Fruit fly (Drosophila melanogaster) whole organism, prepupa: ENCODE measurements around the gene ND-B16.6.
A peak's percentile ranks its signal among the peaks of the same experiment; 100 is the strongest.

Experiments
- Blimp-1 ChIP-seq: fragments of 200-800 bp; sonication (Bioruptor generic); optimal IDR thresholded peaks from 3 replicates; lab custom pipeline; 2017; ENCODE audit warnings: missing biosample characterization, missing genetic modification characterization, mild to moderate bottlenecking, moderate library complexity, missing genetic modification reagents
- CG10631 ChIP-seq: fragments of 200-800 bp; sonication (Bioruptor generic); optimal IDR thresholded peaks from 2 replicates; lab custom pipeline; 2016; ENCODE audit warnings: missing biosample characterization, missing genetic modification characterization
- CG11294 ChIP-seq: fragments of 200-800 bp; sonication (Bioruptor generic); IDR thresholded peaks from 2 replicates; pipeline ENCODE4 v1.3.6; 2022; ENCODE audit warnings: missing biosample characterization, missing genetic modification characterization
- CG11762 ChIP-seq: fragments of 200-800 bp; sonication (Bioruptor generic); optimal IDR thresholded peaks from 3 replicates; lab custom pipeline; 2016; ENCODE audit warnings: missing biosample characterization, missing genetic modification characterization; ENCODE audit not compliant: insufficient read depth
- CG15336 ChIP-seq: fragments of 200-800 bp; sonication (Bioruptor generic); IDR thresholded peaks from 2 replicates; pipeline ENCODE4 v1.3.6; 2022; ENCODE audit warnings: missing biosample characterization, missing genetic modification characterization
- CG1621 ChIP-seq: fragments of 200-800 bp; sonication (Bioruptor generic); optimal IDR thresholded peaks from 3 replicates; lab custom pipeline; 2018; ENCODE audit warnings: missing biosample characterization, mild to moderate bottlenecking, missing genetic modification characterization
- CG16779 ChIP-seq: fragments of 200-800 bp; sonication (Bioruptor generic); optimal IDR thresholded peaks from 3 replicates; lab custom pipeline; 2017; ENCODE audit warnings: missing biosample characterization, mild to moderate bottlenecking, missing genetic modification characterization
- CG3032 ChIP-seq: fragments of 200-800 bp; optimal IDR thresholded peaks from 2 replicates; lab custom pipeline; 2019; ENCODE audit warnings: missing biosample characterization, mild to moderate bottlenecking, missing genetic modification characterization, moderate library complexity
- CG31627 ChIP-seq: fragments of 200-800 bp; sonication (Bioruptor generic); optimal IDR thresholded peaks from 3 replicates; lab custom pipeline; 2016; ENCODE audit warnings: missing biosample characterization, missing genetic modification characterization
- CG32006 ChIP-seq: fragments of 200-800 bp; sonication (Bioruptor generic); optimal IDR thresholded peaks from 3 replicates; lab custom pipeline; 2017; ENCODE audit warnings: missing biosample characterization, mild to moderate bottlenecking, missing genetic modification characterization
- CG34406 ChIP-seq: fragments of 200-800 bp; sonication (Bioruptor generic); optimal IDR thresholded peaks from 3 replicates; lab custom pipeline; 2016; ENCODE audit warnings: missing biosample characterization, missing genetic modification characterization
- CG3919 ChIP-seq: fragments of 200-800 bp; sonication (Bioruptor generic); optimal IDR thresholded peaks from 3 replicates; lab custom pipeline; 2016; ENCODE audit warnings: missing biosample characterization, missing genetic modification characterization
- CG4318 ChIP-seq: fragments of 200-800 bp; sonication (Bioruptor generic); optimal IDR thresholded peaks from 3 replicates; lab custom pipeline; 2017; ENCODE audit warnings: missing biosample characterization, mild to moderate bottlenecking, missing genetic modification characterization
- CG6163 ChIP-seq: fragments of 200-800 bp; sonication (Bioruptor generic); IDR thresholded peaks from 3 replicates; pipeline ENCODE4 v1.3.6; 2022; ENCODE audit warnings: missing biosample characterization, missing genetic modification characterization
- CG6276 ChIP-seq: fragments of 200-800 bp; sonication (Bioruptor generic); optimal IDR thresholded peaks from 2 replicates; lab custom pipeline; 2017; ENCODE audit warnings: missing biosample characterization, mild to moderate bottlenecking, missing genetic modification characterization
- CG6792 ChIP-seq: fragments of 200-800 bp; sonication (Bioruptor generic); optimal IDR thresholded peaks from 3 replicates; lab custom pipeline; 2016; ENCODE audit warnings: missing biosample characterization, missing genetic modification characterization
- CG6808 ChIP-seq: fragments of 200-800 bp; sonication (Bioruptor generic); optimal IDR thresholded peaks from 3 replicates; lab custom pipeline; 2017; ENCODE audit warnings: missing biosample characterization, missing genetic modification characterization, mild to moderate bottlenecking, moderate library complexity, missing genetic modification reagents
- CG8119 ChIP-seq: fragments of 200-800 bp; sonication (Bioruptor generic); IDR thresholded peaks from 3 replicates; pipeline ENCODE4 v1.3.6; 2022; ENCODE audit warnings: missing biosample characterization, missing genetic modification characterization
- CG8319 ChIP-seq: fragments of 200-800 bp; sonication (Bioruptor generic); optimal IDR thresholded peaks from 3 replicates; lab custom pipeline; 2016; ENCODE audit warnings: missing biosample characterization, missing genetic modification characterization
- CG8632 ChIP-seq: fragments of 200-800 bp; sonication (Bioruptor generic); optimal IDR thresholded peaks from 3 replicates; lab custom pipeline; 2016; ENCODE audit warnings: missing biosample characterization, missing genetic modification characterization
- CG9139 ChIP-seq: fragments of 200-800 bp; sonication (Bioruptor generic); optimal IDR thresholded peaks from 3 replicates; lab custom pipeline; 2017; ENCODE audit warnings: missing biosample characterization, mild to moderate bottlenecking, missing genetic modification characterization
- Eip75B ChIP-seq: fragments of 200-800 bp; sonication (Bioruptor generic); optimal IDR thresholded peaks from 3 replicates; lab custom pipeline; 2016; ENCODE audit warnings: missing biosample characterization, missing genetic modification characterization
- Eip78C ChIP-seq: fragments of 200-800 bp; sonication (Bioruptor generic); peaks from one replicate; lab custom pipeline; 2016; ENCODE audit warnings: missing biosample characterization, missing genetic modification characterization
- Ets21C ChIP-seq: fragments of 200-800 bp; sonication (Bioruptor generic); optimal IDR thresholded peaks from 3 replicates; lab custom pipeline; 2016; ENCODE audit warnings: missing biosample characterization, missing genetic modification characterization
- Ets96B ChIP-seq: fragments of 200-800 bp; optimal IDR thresholded peaks from 2 replicates; lab custom pipeline; 2019; ENCODE audit warnings: missing biosample characterization, mild to moderate bottlenecking, missing genetic modification characterization, moderate library complexity
- Gug ChIP-seq: fragments of 200-800 bp; sonication (Bioruptor generic); IDR thresholded peaks from 2 replicates; pipeline ENCODE4 v1.3.6; 2022; ENCODE audit warnings: missing biosample characterization, missing genetic modification characterization
- Hr38 ChIP-seq: sonication (Bioruptor generic); optimal IDR thresholded peaks from 2 replicates; lab custom pipeline; 2016; ENCODE audit warnings: missing biosample characterization, missing genetic modification characterization
- Hr4 ChIP-seq: fragments of 200-800 bp; sonication (Bioruptor generic); optimal IDR thresholded peaks from 3 replicates; lab custom pipeline; 2016; ENCODE audit warnings: missing biosample characterization, missing genetic modification characterization
- Lpt ChIP-seq: fragments of 200-800 bp; sonication (Bioruptor generic); optimal IDR thresholded peaks from 3 replicates; lab custom pipeline; 2016; ENCODE audit warnings: missing biosample characterization, missing genetic modification characterization
- Met ChIP-seq: fragments of 200-800 bp; sonication (Bioruptor generic); optimal IDR thresholded peaks from 3 replicates; lab custom pipeline; 2016; ENCODE audit warnings: missing biosample characterization, missing genetic modification characterization
- OdsH ChIP-seq: fragments of 200-800 bp; sonication (Bioruptor generic); optimal IDR thresholded peaks from 3 replicates; lab custom pipeline; 2016; ENCODE audit warnings: missing biosample characterization, missing genetic modification characterization
- Sox102F ChIP-seq: fragments of 200-800 bp; sonication (Bioruptor generic); optimal IDR thresholded peaks from 2 replicates; lab custom pipeline; 2016; ENCODE audit warnings: missing biosample characterization, mild to moderate bottlenecking, missing genetic modification characterization
- Sox14 ChIP-seq: fragments of 200-800 bp; sonication (Bioruptor generic); optimal IDR thresholded peaks from 3 replicates; lab custom pipeline; 2016; ENCODE audit warnings: missing biosample characterization, missing genetic modification characterization
- Sox15 ChIP-seq: fragments of 200-800 bp; sonication (Bioruptor generic); optimal IDR thresholded peaks from 3 replicates; lab custom pipeline; 2016; ENCODE audit warnings: missing biosample characterization, missing genetic modification characterization
- achi ChIP-seq: fragments of 200-800 bp; sonication (Bioruptor generic); optimal IDR thresholded peaks from 3 replicates; lab custom pipeline; 2016; ENCODE audit warnings: missing biosample characterization, missing genetic modification characterization
- acj6 ChIP-seq: fragments of 200-800 bp; sonication (Bioruptor generic); optimal IDR thresholded peaks from 3 replicates; lab custom pipeline; 2016; ENCODE audit warnings: missing biosample characterization, missing genetic modification characterization
- cyc ChIP-seq: fragments of 200-800 bp; sonication (Bioruptor generic); optimal IDR thresholded peaks from 3 replicates; lab custom pipeline; 2016; ENCODE audit warnings: missing biosample characterization, missing genetic modification characterization
- dsx ChIP-seq: fragments of 200-800 bp; optimal IDR thresholded peaks from 3 replicates; lab custom pipeline; 2019; ENCODE audit warnings: missing biosample characterization, mild to moderate bottlenecking, missing genetic modification characterization, moderate library complexity; ENCODE audit not compliant: poor library complexity, severe bottlenecking
- eg ChIP-seq: fragments of 200-800 bp; sonication (Bioruptor generic); IDR thresholded peaks from 3 replicates; pipeline ENCODE4 v1.3.6; 2022; ENCODE audit warnings: missing biosample characterization, missing genetic modification characterization
- fd59A ChIP-seq: fragments of 200-800 bp; sonication (Bioruptor generic); optimal IDR thresholded peaks from 2 replicates; lab custom pipeline; 2017; ENCODE audit warnings: missing biosample characterization, mild to moderate bottlenecking, missing genetic modification characterization, missing genetic modification reagents
- fd85E ChIP-seq: fragments of 200-800 bp; sonication (Bioruptor generic); optimal IDR thresholded peaks from 3 replicates; lab custom pipeline; 2016; ENCODE audit warnings: missing biosample characterization, missing genetic modification characterization
- fkh ChIP-seq: fragments of 200-800 bp; sonication (Bioruptor generic); optimal IDR thresholded peaks from 3 replicates; lab custom pipeline; 2017; ENCODE audit warnings: missing biosample characterization, mild to moderate bottlenecking, missing genetic modification characterization, moderate library complexity
- net ChIP-seq: fragments of 200-800 bp; sonication (Bioruptor generic); optimal IDR thresholded peaks from 3 replicates; lab custom pipeline; 2016; ENCODE audit warnings: missing biosample characterization, missing genetic modification characterization
- pdm3 ChIP-seq: fragments of 200-800 bp; sonication (Bioruptor generic); optimal IDR thresholded peaks from 3 replicates; lab custom pipeline; 2016; ENCODE audit warnings: missing biosample characterization, missing genetic modification characterization
- spab ChIP-seq: fragments of 200-800 bp; sonication (Bioruptor generic); optimal IDR thresholded peaks from 2 replicates; lab custom pipeline; 2017; ENCODE audit warnings: missing biosample characterization, mild to moderate bottlenecking, missing genetic modification characterization, missing genetic modification reagents
- ss ChIP-seq, 2 experiments: fragments of 200-800 bp; sonication (Bioruptor generic); optimal IDR thresholded peaks; 2 replicates in 1 of 2; 3 replicates in 1 of 2; lab custom pipeline; 2017 to 2018; ENCODE audit warnings: mild to moderate bottlenecking in 2 of 2, missing biosample characterization in 2 of 2, missing genetic modification characterization in 2 of 2, moderate library complexity in 1 of 2
- svp ChIP-seq: fragments of 200-800 bp; sonication (Bioruptor generic); peaks from one replicate; lab custom pipeline; 2016; ENCODE audit warnings: missing biosample characterization, missing genetic modification characterization
- vri ChIP-seq: fragments of 200-800 bp; sonication (Bioruptor generic); optimal IDR thresholded peaks from 3 replicates; lab custom pipeline; 2016; ENCODE audit warnings: missing biosample characterization, mild to moderate bottlenecking, missing genetic modification characterization

ND-B16.6 gene

DNA sequence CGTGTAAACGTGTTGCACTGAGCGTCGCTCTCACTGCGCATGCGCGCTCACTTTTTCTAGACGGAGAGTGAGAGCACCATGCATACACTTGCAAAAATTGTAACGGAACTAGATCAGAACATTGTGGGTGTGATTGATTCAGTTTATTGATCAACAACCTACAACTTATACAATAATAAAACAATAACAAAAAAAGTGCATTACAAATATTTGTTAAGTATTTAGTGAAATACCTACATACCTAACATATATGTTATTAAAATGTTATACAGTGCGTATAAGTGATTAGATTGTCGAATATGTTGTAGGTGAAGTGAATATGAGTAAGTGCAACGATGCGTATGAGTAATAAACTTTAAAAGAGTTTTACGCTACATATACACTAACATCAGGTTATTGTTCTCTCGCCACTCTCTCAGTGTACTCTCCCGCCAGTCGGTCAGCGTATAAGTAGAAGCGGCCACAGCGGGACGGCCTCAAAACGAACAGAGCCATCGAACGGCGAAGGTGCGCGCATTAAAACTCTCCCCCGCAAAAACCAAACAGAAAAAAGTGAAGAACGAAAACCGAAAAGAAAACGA lies 19.7 kb downstream of the ND-B16.6 start, which contains the start of gene CG42240 (continued):
- TF ChIP-seq Blimp-1 (GFP tag; lab: Kevin White, UChicago) (peak; percentile 86), Lpt (peak; percentile 94), CG10631 (GFP tag; lab: Kevin White, UChicago) (peak; percentile 92), CG6276 (peak; percentile 97), Sox102F (peak; percentile 95), CG32006 (GFP tag; lab: Kevin White, UChicago) (peak; percentile 97), CG3919 (peak; percentile 95), CG8319 (GFP tag; lab: Kevin White, UChicago) (peak; percentile 81), fd59A (GFP tag; lab: Kevin White, UChicago) (peak; percentile 93)

DNA sequence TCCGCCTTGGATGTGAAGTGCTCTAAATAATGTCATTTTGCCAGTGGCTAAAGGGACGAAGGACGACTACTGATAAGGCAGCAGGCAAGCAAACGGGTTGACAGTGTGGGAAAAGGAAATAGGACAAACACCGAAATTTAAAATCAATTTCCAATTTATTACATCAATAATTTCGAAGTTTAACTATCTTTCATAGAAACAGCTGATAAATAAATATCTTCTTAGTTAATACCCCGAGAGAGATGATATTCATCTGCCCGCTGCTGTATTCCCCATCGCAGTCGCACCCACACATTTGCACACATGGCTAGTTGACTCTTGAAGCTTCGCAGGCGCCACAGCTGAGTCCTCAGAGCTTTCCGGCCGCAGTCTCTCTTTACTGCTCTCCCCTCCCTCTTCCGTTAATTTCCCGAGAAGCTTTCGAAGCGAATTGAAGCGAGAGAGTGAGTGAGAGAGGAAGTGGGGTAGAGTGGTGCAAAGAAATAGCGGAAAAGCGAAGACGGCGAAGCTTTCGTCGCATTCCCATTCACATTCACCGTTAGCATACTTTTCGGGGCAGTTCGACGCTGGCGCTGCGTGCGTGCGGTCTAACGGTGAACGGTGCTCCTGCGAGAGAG lies 33.2 kb downstream of the ND-B16.6 start:
- TF ChIP-seq pdm3 (GFP tag; lab: Kevin White, UChicago) (peak; percentile 50), CG9139 (GFP tag; lab: Kevin White, UChicago) (peak; percentile 12), CG8119 (GFP tag; lab: Robert Waterston, UW) (peak; percentile 54; the same call in 2 of the 3 replicates), CG16779 (tag; lab: Kevin White, UChicago) (no peak), CG15336 (GFP tag; lab: Robert Waterston, UW) (peak; percentile 60), CG6792 (GFP tag; lab: Kevin White, UChicago) (peak; percentile 37), CG32006 (GFP tag; lab: Kevin White, UChicago) (peak; percentile 57), acj6 (peak; percentile 31), Sox102F (no peak), Eip75B (GFP tag; lab: Kevin White, UChicago) (peak; percentile 21), CG3032 (tag; lab: Kevin White, UChicago) (peak; percentile 42), achi (peak; percentile 20), dsx (GFP tag; lab: Kevin White, UChicago) (peak; percentile 48), CG11762 (GFP tag; lab: Kevin White, UChicago) (no peak), CG6163 (GFP tag; lab: Robert Waterston, UW) (peak; percentile 72), Eip78C (GFP tag; lab: Kevin White, UChicago) (peak; percentile 85), spab (GFP tag; lab: Kevin White, UChicago) (peak; percentile 37), OdsH (GFP tag; lab: Kevin White, UChicago) (peak; percentile 55), svp (GFP tag; lab: Kevin White, UChicago) (peak; percentile 73), fkh (GFP tag; lab: Kevin White, UChicago) (no peak), net (peak; percentile 26), vri (GFP tag; lab: Kevin White, UChicago) (no peak), CG6808 (GFP tag; lab: Kevin White, UChicago) (peak; percentile 42), ss (GFP tag; optimal IDR thresholded peaks at IDR 0.05; lab: Kevin White, UChicago) (peak; percentile 31 to 60), Ets96B (tag; lab: Kevin White, UChicago) (peak; percentile 45), CG1621 (tag; lab: Kevin White, UChicago) (peak; percentile 44), Gug (GFP tag; lab: Robert Waterston, UW) (peak; percentile 42), eg (peak; percentile 64; the same call in 2 of the 3 replicates), Hr4 (peak; percentile 33), CG34406 (GFP tag; lab: Kevin White, UChicago) (peak; percentile 23), fd85E (GFP tag; lab: Kevin White, UChicago) (no peak), Ets21C (no peak), Met (GFP tag; lab: Kevin White, UChicago) (peak; percentile 36), CG31627 (GFP tag; lab: Kevin White, UChicago) (peak; percentile 23), Sox14 (GFP tag; lab: Kevin White, UChicago) (peak; percentile 30), CG8319 (GFP tag; lab: Kevin White, UChicago) (no peak), Sox15 (GFP tag; lab: Kevin White, UChicago) (no peak), CG11294 (no peak; the same call in 1 of the 2 replicates), CG4318 (peak; percentile 11), Hr38 (GFP tag; lab: Kevin White, UChicago) (no peak), cyc (peak; percentile 32), CG10631 (GFP tag; lab: Kevin White, UChicago) (peak; percentile 42), CG8632 (GFP tag; lab: Kevin White, UChicago) (no peak)
